Worm (Caenorhabditis elegans) whole organism, mixed stage, embryonic: ENCODE results near the gene ceh-81.

Experiments
- M03D4.4 ChIP-seq: sonication (generic microtip); optimal IDR thresholded peaks from 2 replicates; lab custom pipeline; 2017; ENCODE audit warnings: mild to moderate bottlenecking, missing genetic modification characterization, missing compliant biosample characterization
- bed-3 ChIP-seq: fragments of 200-800 bp; sonication (Bioruptor generic); optimal IDR thresholded peaks from 3 replicates; lab custom pipeline; 2018; ENCODE audit warnings: mild to moderate bottlenecking, missing genetic modification characterization, moderate library complexity, missing compliant biosample characterization
- blmp-1 ChIP-seq: fragments of 150-350 bp; optimal IDR thresholded peaks from 2 replicates; lab custom pipeline; 2014; ENCODE audit warnings: missing biosample characterization, missing genetic modification characterization
- ceh-39 ChIP-seq: fragments of 150-350 bp; optimal IDR thresholded peaks from 2 replicates; lab custom pipeline; 2014; ENCODE audit warnings: missing biosample characterization, missing genetic modification characterization
- ceh-43 ChIP-seq: fragments of 200-800 bp; sonication (Bioruptor generic); optimal IDR thresholded peaks from 2 replicates; lab custom pipeline; 2018; ENCODE audit warnings: mild to moderate bottlenecking, missing genetic modification characterization, moderate library complexity, missing compliant biosample characterization
- ceh-83 ChIP-seq: fragments of 200-800 bp; sonication (Bioruptor generic); optimal IDR thresholded peaks from 2 replicates; lab custom pipeline; 2018; ENCODE audit warnings: mild to moderate bottlenecking, missing genetic modification characterization, missing compliant biosample characterization
- ces-1 ChIP-seq: fragments of 150-350 bp; optimal IDR thresholded peaks from 2 replicates; lab custom pipeline; 2014; ENCODE audit warnings: missing biosample characterization, missing genetic modification reagents, missing genetic modification characterization
- cnd-1 ChIP-seq: fragments of 200-800 bp; sonication (Bioruptor generic); optimal IDR thresholded peaks from 2 replicates; lab custom pipeline; 2018; ENCODE audit warnings: mild to moderate bottlenecking, missing genetic modification characterization, missing compliant biosample characterization
- drap-1 ChIP-seq: fragments of 200-800 bp; sonication (Bioruptor generic); optimal IDR thresholded peaks from 3 replicates; lab custom pipeline; 2018; ENCODE audit warnings: mild to moderate bottlenecking, missing genetic modification characterization, missing compliant biosample characterization
- elt-1 ChIP-seq: sonication (generic microtip); optimal IDR thresholded peaks from 2 replicates; lab custom pipeline; 2017; ENCODE audit warnings: missing genetic modification characterization, mild to moderate bottlenecking, missing compliant biosample characterization, antibody characterized with exemption, moderate library complexity, borderline replicate concordance; ENCODE audit not compliant: insufficient read depth
- flh-1 ChIP-seq: fragments of 200-800 bp; sonication (Bioruptor generic); optimal IDR thresholded peaks from 2 replicates; lab custom pipeline; 2018; ENCODE audit warnings: mild to moderate bottlenecking, missing genetic modification characterization, moderate library complexity, missing compliant biosample characterization
- ham-2 ChIP-seq: fragments of 200-800 bp; sonication (Bioruptor generic); optimal IDR thresholded peaks from 2 replicates; lab custom pipeline; 2018; ENCODE audit warnings: mild to moderate bottlenecking, missing genetic modification characterization, missing compliant biosample characterization
- lin-13 ChIP-seq: fragments of 150-350 bp; optimal IDR thresholded peaks from 2 replicates; lab custom pipeline; 2014; ENCODE audit warnings: missing biosample characterization, missing genetic modification characterization
- lin-32 ChIP-seq: fragments of 200-800 bp; sonication (Bioruptor generic); optimal IDR thresholded peaks from 2 replicates; lab custom pipeline; 2018; ENCODE audit warnings: mild to moderate bottlenecking, missing genetic modification characterization, missing compliant biosample characterization
- lsy-2 ChIP-seq: fragments of 150-350 bp; optimal IDR thresholded peaks from 2 replicates; lab custom pipeline; 2014; ENCODE audit warnings: missing biosample characterization, missing genetic modification characterization
- mep-1 ChIP-seq: fragments of 150-350 bp; optimal IDR thresholded peaks from 2 replicates; lab custom pipeline; 2017; ENCODE audit warnings: missing biosample characterization, missing genetic modification reagents, missing genetic modification characterization, inconsistent platforms
- mls-2 ChIP-seq: sonication (generic microtip); optimal IDR thresholded peaks from 2 replicates; lab custom pipeline; 2016; ENCODE audit warnings: mild to moderate bottlenecking, missing genetic modification characterization, moderate library complexity, missing compliant biosample characterization
- nhr-2 ChIP-seq: fragments of 150-350 bp; optimal IDR thresholded peaks from 2 replicates; lab custom pipeline; 2014; ENCODE audit warnings: missing biosample characterization, missing genetic modification characterization
- nhr-237 ChIP-seq: fragments of 150-350 bp; optimal IDR thresholded peaks from 2 replicates; lab custom pipeline; 2014; ENCODE audit warnings: missing biosample characterization, missing genetic modification characterization
- nhr-28 ChIP-seq: fragments of 150-350 bp; optimal IDR thresholded peaks from 2 replicates; lab custom pipeline; 2014; ENCODE audit warnings: missing biosample characterization, missing genetic modification characterization
- nhr-76 ChIP-seq: sonication (generic microtip); optimal IDR thresholded peaks from 2 replicates; lab custom pipeline; 2017; ENCODE audit warnings: missing biosample characterization, missing genetic modification characterization
- pha-4 ChIP-seq: fragments of 150-350 bp; optimal IDR thresholded peaks from 2 replicates; lab custom pipeline; 2018; ENCODE audit warnings: missing biosample characterization, missing genetic modification reagents, missing genetic modification characterization
- sem-2 ChIP-seq: fragments of 200-800 bp; sonication (Bioruptor generic); optimal IDR thresholded peaks from 2 replicates; lab custom pipeline; 2018; ENCODE audit warnings: mild to moderate bottlenecking, missing genetic modification characterization, missing compliant biosample characterization
- snpc-4 ChIP-seq: fragments of 150-350 bp; optimal IDR thresholded peaks from 2 replicates; lab custom pipeline; 2014; ENCODE audit warnings: missing biosample characterization, missing genetic modification characterization
- sptf-1 ChIP-seq: sonication (generic microtip); optimal IDR thresholded peaks from 2 replicates; lab custom pipeline; 2017; ENCODE audit warnings: mild to moderate bottlenecking, missing genetic modification characterization, moderate library complexity, missing compliant biosample characterization
- tbx-8 ChIP-seq: fragments of 200-800 bp; sonication (Bioruptor generic); optimal IDR thresholded peaks from 2 replicates; lab custom pipeline; 2018; ENCODE audit warnings: mild to moderate bottlenecking, missing genetic modification characterization, moderate library complexity, missing compliant biosample characterization
- unc-39 ChIP-seq: fragments of 150-350 bp; optimal IDR thresholded peaks from 2 replicates; lab custom pipeline; 2014; ENCODE audit warnings: missing biosample characterization, missing genetic modification characterization
- zip-8 ChIP-seq: fragments of 150-350 bp; optimal IDR thresholded peaks from 2 replicates; lab custom pipeline; 2014; ENCODE audit warnings: missing biosample characterization, missing genetic modification characterization
- ztf-11 ChIP-seq: fragments of 150-350 bp; optimal IDR thresholded peaks from 2 replicates; lab custom pipeline; 2014; ENCODE audit warnings: missing biosample characterization, missing genetic modification characterization

ceh-81 gene

ce11 chrII:1730103-1730502 lies at the start of gene ceh-81:
Gene ceh-81 (plus strand): TSS chrII:1730403.
- no peak for TF ChIP-seq cnd-1 (tag; lab: Kevin White, UChicago)
- TF ChIP-seq blmp-1 (tag; lab: Kevin White, UChicago), result no peak
- TF ChIP-seq lsy-2 (tag; lab: Kevin White, UChicago), result no peak
- TF ChIP-seq drap-1 (GFP tag; lab: Kevin White, UChicago), result no peak
- no peak for TF ChIP-seq ztf-11 (tag; lab: Kevin White, UChicago)
- TF ChIP-seq ces-1 (GFP tag; lab: Kevin White, UChicago), result no peak
- no peak for TF ChIP-seq lin-32 (GFP tag; lab: Kevin White, UChicago)
- no peak for TF ChIP-seq unc-39
- no peak for TF ChIP-seq ham-2
- TF ChIP-seq ceh-83, result no peak
- no peak for TF ChIP-seq sptf-1 (tag; lab: Kevin White, UChicago)
- no peak for TF ChIP-seq bed-3
- no peak for TF ChIP-seq zip-8
- no peak for TF ChIP-seq snpc-4
- no peak for TF ChIP-seq pha-4 (tag; lab: Kevin White, UChicago)
- TF ChIP-seq sem-2, result no peak
- no peak for TF ChIP-seq flh-1 (GFP tag; lab: Kevin White, UChicago)
- TF ChIP-seq tbx-8 (GFP tag; lab: Kevin White, UChicago), result no peak
- no peak for TF ChIP-seq M03D4.4 (tag; lab: Kevin White, UChicago)
- no peak for TF ChIP-seq nhr-237 (tag; lab: Kevin White, UChicago)

ce11 chrII:1682218-1682617 lies 48.0 kb upstream of the ceh-81 start, which contains the start of gene fbxb-26:
Gene fbxb-26 (plus strand): TSS chrII:1682518.
- TF ChIP-seq nhr-28 (tag; lab: Kevin White, UChicago), result no peak

- TF ChIP-seq nhr-2 (tag; lab: Kevin White, UChicago), result no peak
- no peak for TF ChIP-seq sptf-1 (tag; lab: Kevin White, UChicago)
- TF ChIP-seq ceh-43 (GFP tag; lab: Kevin White, UChicago), result no peak
- no peak for TF ChIP-seq ceh-83
- TF ChIP-seq mep-1 (tag; lab: Kevin White, UChicago), result no peak
- TF ChIP-seq ceh-39 (tag; lab: Kevin White, UChicago), result no peak
- TF ChIP-seq nhr-76, result no peak
- TF ChIP-seq blmp-1 (tag; lab: Kevin White, UChicago), result no peak
- no peak for TF ChIP-seq ces-1 (GFP tag; lab: Kevin White, UChicago)
- no peak for TF ChIP-seq nhr-237 (tag; lab: Kevin White, UChicago)
- no peak for TF ChIP-seq elt-1 (tag; lab: Kevin White, UChicago)
- TF ChIP-seq mls-2 (tag; lab: Kevin White, UChicago), result no peak
- no peak for TF ChIP-seq lin-13 (tag; lab: Kevin White, UChicago)
- no peak for TF ChIP-seq unc-39
- no peak for TF ChIP-seq pha-4 (tag; lab: Kevin White, UChicago)
- TF ChIP-seq lin-32 (GFP tag; lab: Kevin White, UChicago), result no peak
- TF ChIP-seq snpc-4, result no peak
- no peak for TF ChIP-seq nhr-28 (tag; lab: Kevin White, UChicago)
- no peak for TF ChIP-seq ztf-11 (tag; lab: Kevin White, UChicago)
Observed at ce11 chrII:1683742-1684141, 46.5 kb upstream of the ceh-81 start, which contains the start of gene fbxb-25. Gene fbxb-25 (plus strand): TSS chrII:1684042.

- no peak for TF ChIP-seq mep-1 (tag; lab: Kevin White, UChicago)
- TF ChIP-seq elt-1 (tag; lab: Kevin White, UChicago), result no peak
- TF ChIP-seq ceh-83, result no peak
- no peak for TF ChIP-seq flh-1 (GFP tag; lab: Kevin White, UChicago)
- no peak for TF ChIP-seq ceh-39 (tag; lab: Kevin White, UChicago)
- TF ChIP-seq bed-3, result no peak
- TF ChIP-seq, all 35 proteins: peak for 0
Observed at ce11 chrII:1688813-1689212, 41.4 kb upstream of the ceh-81 start, which contains the start of the genes fbxb-18 and fbxb-19. Gene fbxb-18 (minus strand): TSS chrII:1688913. Gene fbxb-19 (minus strand): TSS chrII:1689181.

- TF ChIP-seq nhr-237 (tag; lab: Kevin White, UChicago) (no peak), tbx-8 (GFP tag; lab: Kevin White, UChicago) (no peak), lsy-2 (tag; lab: Kevin White, UChicago) (no peak), drap-1 (GFP tag; lab: Kevin White, UChicago) (no peak), sptf-1 (tag; lab: Kevin White, UChicago) (no peak), blmp-1 (tag; lab: Kevin White, UChicago) (no peak)
Observed at ce11 chrII:1691011-1691410, 39.2 kb upstream of the ceh-81 start, which contains the start of gene fbxc-22. Gene fbxc-22 (minus strand): TSS chrII:1691111.
